Worm (Caenorhabditis elegans) whole organism, L2 larva: ENCODE results near the gene F59B10.4.

Experiments used
- C34F6.9 ChIP-seq: fragments of 150-350 bp; optimal IDR thresholded peaks from 2 replicates; lab custom pipeline; 2014; ENCODE audit warnings: missing biosample characterization, missing genetic modification characterization
- F13H6.1 ChIP-seq: sonication (generic microtip); optimal IDR thresholded peaks from 2 replicates; lab custom pipeline; 2016; ENCODE audit warnings: missing genetic modification characterization, missing compliant biosample characterization
- R02D3.7 ChIP-seq: fragments of 150-350 bp; optimal IDR thresholded peaks from 2 replicates; lab custom pipeline; 2014; ENCODE audit warnings: missing biosample characterization, missing genetic modification characterization
- Y55F3AM.14 ChIP-seq: fragments of 200-800 bp; sonication (Bioruptor generic); optimal IDR thresholded peaks from 2 replicates; lab custom pipeline; 2018; ENCODE audit warnings: mild to moderate bottlenecking, missing genetic modification characterization, missing compliant biosample characterization
- ZK546.5 ChIP-seq: sonication (generic microtip); optimal IDR thresholded peaks from 2 replicates; lab custom pipeline; 2017; ENCODE audit warnings: missing biosample characterization, missing genetic modification characterization
- alr-1 ChIP-seq: fragments of 150-350 bp; optimal IDR thresholded peaks from 2 replicates; lab custom pipeline; 2014; ENCODE audit warnings: missing biosample characterization, missing genetic modification characterization
- aly-2 ChIP-seq: fragments of 150-350 bp; optimal IDR thresholded peaks from 2 replicates; lab custom pipeline; 2014; ENCODE audit warnings: missing biosample characterization, missing genetic modification characterization
- ama-1 ChIP-seq: fragments of 150-350 bp; optimal IDR thresholded peaks from 2 replicates; lab custom pipeline; 2018; ENCODE audit warnings: inconsistent platforms
- blmp-1 ChIP-seq: sonication (generic microtip); optimal IDR thresholded peaks from 2 replicates; lab custom pipeline; 2017; ENCODE audit warnings: missing genetic modification characterization, mild to moderate bottlenecking, missing compliant biosample characterization, antibody characterized with exemption, moderate library complexity; ENCODE audit not compliant: insufficient read depth
- ceh-16 ChIP-seq: fragments of 150-350 bp; optimal IDR thresholded peaks from 2 replicates; lab custom pipeline; 2014; ENCODE audit warnings: missing biosample characterization, missing genetic modification characterization
- ceh-82 ChIP-seq: fragments of 150-350 bp; optimal IDR thresholded peaks from 2 replicates; lab custom pipeline; 2014; ENCODE audit warnings: missing biosample characterization, missing genetic modification characterization
- crh-2 ChIP-seq: sonication (generic microtip); optimal IDR thresholded peaks from 2 replicates; lab custom pipeline; 2017; ENCODE audit warnings: missing biosample characterization, missing genetic modification characterization
- dmd-4 ChIP-seq: sonication (generic microtip); optimal IDR thresholded peaks from 2 replicates; lab custom pipeline; 2017; ENCODE audit warnings: missing biosample characterization, missing genetic modification characterization
- egl-27 ChIP-seq: sonication (generic microtip); optimal IDR thresholded peaks from 3 replicates; lab custom pipeline; 2017; ENCODE audit warnings: missing biosample characterization, missing genetic modification reagents, missing genetic modification characterization
- elt-1 ChIP-seq: fragments of 150-350 bp; optimal IDR thresholded peaks from 2 replicates; lab custom pipeline; 2014; ENCODE audit warnings: missing biosample characterization, missing genetic modification characterization
- elt-3 ChIP-seq: sonication (generic microtip); optimal IDR thresholded peaks from 2 replicates; lab custom pipeline; 2017; ENCODE audit warnings: missing biosample characterization, missing genetic modification characterization
- fos-1 ChIP-seq: fragments of 150-350 bp; optimal IDR thresholded peaks from 2 replicates; lab custom pipeline; 2014; ENCODE audit warnings: missing biosample characterization, missing genetic modification characterization
- gmeb-1 ChIP-seq: fragments of 150-350 bp; optimal IDR thresholded peaks from 2 replicates; lab custom pipeline; 2014; ENCODE audit warnings: missing biosample characterization, missing genetic modification characterization
- lin-11 ChIP-seq: fragments of 150-350 bp; sonication (generic microtip); optimal IDR thresholded peaks from 2 replicates; lab custom pipeline; 2014; ENCODE audit warnings: missing biosample characterization, missing genetic modification characterization, inconsistent platforms, mixed read lengths
- lin-13 ChIP-seq: fragments of 150-350 bp; optimal IDR thresholded peaks from 2 replicates; lab custom pipeline; 2014; ENCODE audit warnings: missing biosample characterization, missing genetic modification reagents, missing genetic modification characterization
- lin-39 ChIP-seq: fragments of 150-350 bp; optimal IDR thresholded peaks from 2 replicates; lab custom pipeline; 2014; ENCODE audit warnings: missing biosample characterization, missing genetic modification reagents, missing genetic modification characterization
- lsy-2 ChIP-seq, 2 experiments: fragments of 150-350 bp in 1 of 2; sonication (generic microtip) in 1 of 2; optimal IDR thresholded peaks; 2 replicates each; lab custom pipeline; 2014 to 2017; ENCODE audit warnings: missing biosample characterization in 2 of 2, missing genetic modification characterization in 2 of 2
- mab-5 ChIP-seq: fragments of 150-350 bp; optimal IDR thresholded peaks from 2 replicates; lab custom pipeline; 2014; ENCODE audit warnings: missing biosample characterization, missing genetic modification characterization
- mbf-1 ChIP-seq: sonication (generic microtip); optimal IDR thresholded peaks from 2 replicates; lab custom pipeline; 2017; ENCODE audit warnings: missing biosample characterization, missing genetic modification characterization
- mdl-1 ChIP-seq, 2 experiments: fragments of 150-350 bp in 1 of 2; sonication (generic microtip) in 1 of 2; optimal IDR thresholded peaks; 2 replicates each; lab custom pipeline; 2017; ENCODE audit warnings: missing biosample characterization in 2 of 2, missing genetic modification characterization in 2 of 2
- nhr-10 ChIP-seq: sonication (generic microtip); optimal IDR thresholded peaks from 2 replicates; lab custom pipeline; 2017; ENCODE audit warnings: missing biosample characterization, missing genetic modification characterization
- nhr-11 ChIP-seq: fragments of 150-350 bp; optimal IDR thresholded peaks from 2 replicates; lab custom pipeline; 2014; ENCODE audit warnings: missing biosample characterization, missing genetic modification characterization
- nhr-12 ChIP-seq: fragments of 150-350 bp; optimal IDR thresholded peaks from 2 replicates; lab custom pipeline; 2014; ENCODE audit warnings: missing biosample characterization, missing genetic modification characterization
- nhr-129 ChIP-seq: fragments of 150-350 bp; optimal IDR thresholded peaks from 2 replicates; lab custom pipeline; 2014; ENCODE audit warnings: missing biosample characterization, missing genetic modification characterization
- nhr-21 ChIP-seq: fragments of 150-350 bp; optimal IDR thresholded peaks from 2 replicates; lab custom pipeline; 2014; ENCODE audit warnings: missing biosample characterization, missing genetic modification characterization
- nhr-23 ChIP-seq: fragments of 150-350 bp; optimal IDR thresholded peaks from 2 replicates; lab custom pipeline; 2014; ENCODE audit warnings: missing biosample characterization, missing genetic modification reagents, missing genetic modification characterization
- nhr-237 ChIP-seq: fragments of 150-350 bp; optimal IDR thresholded peaks from 2 replicates; lab custom pipeline; 2014; ENCODE audit warnings: missing biosample characterization, missing genetic modification characterization
- nhr-25 ChIP-seq: fragments of 150-350 bp; sonication (generic microtip); optimal IDR thresholded peaks from 3 replicates; lab custom pipeline; 2014; ENCODE audit warnings: missing biosample characterization, missing genetic modification characterization
- nhr-6 ChIP-seq: fragments of 150-350 bp; optimal IDR thresholded peaks from 2 replicates; lab custom pipeline; 2014; ENCODE audit warnings: missing biosample characterization, missing genetic modification characterization
- nhr-77 ChIP-seq: fragments of 150-350 bp; optimal IDR thresholded peaks from 2 replicates; lab custom pipeline; 2014; ENCODE audit warnings: missing biosample characterization, missing genetic modification characterization
- peb-1 ChIP-seq: fragments of 150-350 bp; optimal IDR thresholded peaks from 2 replicates; lab custom pipeline; 2014; ENCODE audit warnings: missing biosample characterization, missing genetic modification characterization
- sem-4 ChIP-seq: fragments of 150-350 bp; optimal IDR thresholded peaks from 2 replicates; lab custom pipeline; 2014; ENCODE audit warnings: missing biosample characterization, missing genetic modification reagents, missing genetic modification characterization
- skn-1 ChIP-seq: sonication (generic microtip); optimal IDR thresholded peaks from 2 replicates; lab custom pipeline; 2017; ENCODE audit warnings: missing biosample characterization, missing genetic modification characterization
- sma-3 ChIP-seq: sonication (generic microtip); optimal IDR thresholded peaks from 2 replicates; lab custom pipeline; 2016; ENCODE audit warnings: missing genetic modification reagents, missing genetic modification characterization, missing compliant biosample characterization
- sma-9 ChIP-seq, 2 experiments: fragments of 150-350 bp in 1 of 2; sonication (generic microtip) in 1 of 2; optimal IDR thresholded peaks; 2 replicates each; lab custom pipeline; 2014 to 2016; ENCODE audit warnings: missing genetic modification characterization in 2 of 2, mild to moderate bottlenecking in 1 of 2, missing biosample characterization in 1 of 2, missing compliant biosample characterization in 1 of 2, missing genetic modification reagents in 1 of 2, moderate library complexity in 1 of 2
- snpc-4 ChIP-seq: fragments of 150-350 bp; optimal IDR thresholded peaks from 2 replicates; lab custom pipeline; 2014; ENCODE audit warnings: missing biosample characterization, missing genetic modification characterization
- unc-39 ChIP-seq: fragments of 150-350 bp; optimal IDR thresholded peaks from 2 replicates; lab custom pipeline; 2014; ENCODE audit warnings: missing biosample characterization, missing genetic modification characterization
- unc-55 ChIP-seq: fragments of 150-350 bp; sonication (generic microtip); optimal IDR thresholded peaks from 3 replicates; lab custom pipeline; 2014; ENCODE audit warnings: missing biosample characterization, missing genetic modification reagents, missing genetic modification characterization
- unc-62 ChIP-seq: fragments of 150-350 bp; optimal IDR thresholded peaks from 2 replicates; lab custom pipeline; 2014; ENCODE audit warnings: missing biosample characterization, missing genetic modification reagents, missing genetic modification characterization
- zag-1 ChIP-seq: fragments of 150-350 bp; optimal IDR thresholded peaks from 2 replicates; lab custom pipeline; 2014; ENCODE audit warnings: missing biosample characterization, missing genetic modification characterization
- ztf-1 ChIP-seq: fragments of 200-800 bp; sonication (Bioruptor generic); conservative IDR thresholded peaks from 2 replicates; pipeline ENCODE4 v1.3.6; 2022; ENCODE audit warnings: missing genetic modification characterization, missing compliant biosample characterization
- ztf-11 ChIP-seq: sonication (generic microtip); optimal IDR thresholded peaks from 2 replicates; lab custom pipeline; 2017; ENCODE audit warnings: missing biosample characterization, missing genetic modification characterization
- ztf-4 ChIP-seq: fragments of 150-350 bp; optimal IDR thresholded peaks from 2 replicates; lab custom pipeline; 2014; ENCODE audit warnings: missing biosample characterization, missing genetic modification characterization

The F59B10.4 gene

ce11 chrII:10502491-10503063 is 16.3 kb downstream of the F59B10.4 start, which contains the start of gene myrf-1:
Gene myrf-1, minus strand, starts transcription at chrII:10502541.
- no peak for TF ChIP-seq ama-1 (lab: Kevin White, UChicago)
- no peak for TF ChIP-seq alr-1 (tag; lab: Kevin White, UChicago)
- TF ChIP-seq sem-4 (tag; lab: Kevin White, UChicago): peak; percentile 79
- TF ChIP-seq nhr-25 (tag; lab: Kevin White, UChicago): peak; percentile 63
- TF ChIP-seq zag-1 (tag; lab: Kevin White, UChicago): peak; percentile 93
- TF ChIP-seq nhr-21: peak; percentile 82
- TF ChIP-seq C34F6.9 (tag; lab: Kevin White, UChicago): peak; percentile 85
- peak; percentile 84 for TF ChIP-seq fos-1 (tag; lab: Kevin White, UChicago)
- TF ChIP-seq mdl-1 (tag; optimal IDR thresholded peaks at IDR 0.05; lab: Kevin White, UChicago): peak; percentile 64 to 85
- peak; percentile 84 for TF ChIP-seq nhr-129 (tag; lab: Kevin White, UChicago)
- TF ChIP-seq nhr-12 (tag; lab: Kevin White, UChicago): no peak
- no peak for TF ChIP-seq lin-39
- peak; percentile 85 for TF ChIP-seq sma-3 (GFP tag; lab: Kevin White, UChicago)
- TF ChIP-seq nhr-77 (tag; lab: Kevin White, UChicago): no peak
- TF ChIP-seq blmp-1 (tag; lab: Kevin White, UChicago): peak; percentile 50
- TF ChIP-seq lin-11: peak; percentile 86
- TF ChIP-seq peb-1 (tag; lab: Kevin White, UChicago): peak; percentile 92
- peak; percentile 86 for TF ChIP-seq egl-27 (tag; lab: Kevin White, UChicago)
- peak; percentile 84 for TF ChIP-seq crh-2
- TF ChIP-seq nhr-23 (tag; lab: Kevin White, UChicago): no peak
- no peak for TF ChIP-seq unc-62 (GFP tag; lab: Kevin White, UChicago)
- TF ChIP-seq elt-3 (tag; lab: Kevin White, UChicago): no peak
- TF ChIP-seq nhr-237 (tag; lab: Kevin White, UChicago): no peak
- no peak for TF ChIP-seq ceh-82 (tag; lab: Kevin White, UChicago)
- no peak for TF ChIP-seq ZK546.5
- TF ChIP-seq lsy-2 (tag; optimal IDR thresholded peaks at IDR 0.05; lab: Kevin White, UChicago): peak; percentile 39 to 81
- no peak for TF ChIP-seq nhr-11 (tag; lab: Kevin White, UChicago)
- no peak for TF ChIP-seq mbf-1 (tag; lab: Kevin White, UChicago)
- TF ChIP-seq nhr-10 (tag; lab: Kevin White, UChicago): no peak
- no peak for TF ChIP-seq R02D3.7 (tag; lab: Kevin White, UChicago)
- TF ChIP-seq F13H6.1 (tag; lab: Kevin White, UChicago): peak; percentile 97
- no peak for TF ChIP-seq ztf-1 (GFP tag; lab: Robert Waterston, UW)
- peak; percentile 93 for TF ChIP-seq sma-9 (GFP tag; optimal IDR thresholded peaks at IDR 0.05; lab: Kevin White, UChicago)
- no peak for TF ChIP-seq sma-9 (tag; optimal IDR thresholded peaks at IDR 0.05; lab: Kevin White, UChicago)
- no peak for TF ChIP-seq skn-1 (tag; lab: Kevin White, UChicago)
- peak; percentile 84 for TF ChIP-seq Y55F3AM.14 (GFP tag; lab: Kevin White, UChicago)
- peak; percentile 80 for TF ChIP-seq unc-55 (GFP tag; lab: Kevin White, UChicago)
- peak; percentile 25 for TF ChIP-seq snpc-4 (tag; lab: Kevin White, UChicago)
- no peak for TF ChIP-seq aly-2
- TF ChIP-seq gmeb-1 (tag; lab: Kevin White, UChicago): peak; percentile 71
- TF ChIP-seq ceh-16 (tag; lab: Kevin White, UChicago): peak; percentile 74
- no peak for TF ChIP-seq dmd-4 (tag; lab: Kevin White, UChicago)
- TF ChIP-seq elt-1: peak; percentile 28
- no peak for TF ChIP-seq nhr-6 (tag; lab: Kevin White, UChicago)
- TF ChIP-seq ztf-4: peak; percentile 63
- TF ChIP-seq unc-39: no peak
- peak; percentile 37 for TF ChIP-seq mab-5
- TF ChIP-seq ztf-11 (tag; lab: Kevin White, UChicago): no peak
- peak; percentile 72 for TF ChIP-seq lin-13 (GFP tag; lab: Kevin White, UChicago)
- TF ChIP-seq, all 48 proteins: peak for 26
